Worm (Caenorhabditis elegans): ENCODE results near the gene C34F11.1.

C34F11.1 gene

DNA sequence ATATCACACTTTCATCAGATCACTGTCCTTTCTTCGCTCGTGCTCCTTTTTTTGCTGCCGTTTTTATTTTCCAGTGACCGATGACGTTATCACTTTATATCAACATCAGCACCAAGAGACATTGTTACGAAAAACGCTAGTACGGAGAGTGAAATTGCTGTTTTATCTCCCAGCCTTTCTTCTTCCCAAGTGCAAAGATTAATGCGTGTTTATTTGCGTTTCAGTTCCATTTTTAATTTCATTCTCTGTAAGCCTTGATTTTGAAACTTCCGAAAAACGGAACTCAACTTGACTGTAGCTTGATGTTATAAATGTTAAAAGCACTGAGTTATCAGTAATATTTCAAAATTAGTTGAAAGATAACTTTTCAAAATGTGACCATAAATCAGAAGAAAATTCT lies 25.9 kb upstream of the C34F11.1 start:
- TF ChIP-seq dpl-1 (GFP tag; optimal IDR thresholded peaks at IDR 0.05) (no peak), unc-98 (GFP tag; IDR thresholded peaks at IDR 0.05) (no peak), elt-2 (tag; optimal IDR thresholded peaks at IDR 0.05) (peak; percentile 88), lin-14 (GFP tag; optimal IDR thresholded peaks at IDR 0.05) (no peak), C34B4.2 (tag; optimal IDR thresholded peaks at IDR 0.05) (no peak)

ce11 chrII:5187469-5187868 lies 25.3 kb upstream of the C34F11.1 start, which contains the start of gene crh-2:
Gene crh-2 (minus strand): TSS chrII:5187569.
- TF ChIP-seq ets-5 (GFP tag; IDR thresholded peaks at IDR 0.05) (no peak), nhr-90 (tag; optimal IDR thresholded peaks at IDR 0.05; ENCODE audit: poor library complexity) (no peak), sox-4 (tag; optimal IDR thresholded peaks at IDR 0.05) (no peak), alr-1 (tag; optimal IDR thresholded peaks at IDR 0.05; ENCODE audit: borderline replicate concordance) (no peak), unc-98 (GFP tag; IDR thresholded peaks at IDR 0.05) (no peak), F16B12.6 (tag; optimal IDR thresholded peaks at IDR 0.05) (no peak), pqm-1 (tag; optimal IDR thresholded peaks at IDR 0.05) (no peak), aly-2 (tag; optimal IDR thresholded peaks at IDR 0.05) (no peak)

ce11 chrII:5187934-5188333 lies 24.8 kb upstream of the C34F11.1 start:
- no peak for TF ChIP-seq hpl-2 (GFP tag; optimal IDR thresholded peaks at IDR 0.05)
- TF ChIP-seq lin-15B (tag; optimal IDR thresholded peaks at IDR 0.05), result no peak
- TF ChIP-seq nhr-77 (tag; optimal IDR thresholded peaks at IDR 0.05), result no peak
- TF ChIP-seq ceh-90 (tag; optimal IDR thresholded peaks at IDR 0.05), result no peak
- no peak for TF ChIP-seq mef-2 (tag; optimal IDR thresholded peaks at IDR 0.05)
- TF ChIP-seq F16B12.6 (tag; optimal IDR thresholded peaks at IDR 0.05), result no peak
- TF ChIP-seq sup-37 (GFP tag; optimal IDR thresholded peaks at IDR 0.05), result no peak

DNA sequence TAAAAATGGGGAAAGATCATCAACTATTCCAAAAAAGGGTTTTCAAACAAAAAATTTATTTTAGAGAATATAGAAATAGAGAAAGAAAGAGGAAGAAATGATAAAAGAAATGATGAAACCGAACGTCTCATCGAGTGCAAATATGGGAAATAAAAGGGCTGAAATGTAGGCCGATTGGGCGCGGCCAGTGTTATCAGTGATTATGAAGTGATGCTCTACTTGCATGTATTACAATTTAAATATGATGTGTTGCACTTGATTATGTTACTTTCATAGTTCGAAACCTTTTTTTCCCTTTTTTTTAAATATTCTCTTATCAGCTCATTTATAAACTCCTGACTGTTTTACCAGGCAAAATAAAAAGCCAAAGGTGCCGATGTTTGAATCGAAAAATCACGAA lies 21.0 kb upstream of the C34F11.1 start:
- no peak for TF ChIP-seq nhr-11 (tag; optimal IDR thresholded peaks at IDR 0.05)
- no peak for TF ChIP-seq sup-37 (GFP tag; optimal IDR thresholded peaks at IDR 0.05)
- TF ChIP-seq mab-9 (GFP tag; IDR thresholded peaks at IDR 0.05), result no peak
- TF ChIP-seq snpc-4 (tag; optimal IDR thresholded peaks at IDR 0.05), result no peak
- TF ChIP-seq efl-1 (optimal IDR thresholded peaks at IDR 0.05), result no peak
- peak in 1 of 2 experiments; percentile 70 for TF ChIP-seq efl-1 (GFP tag; optimal IDR thresholded peaks at IDR 0.05 in 1 of 2)
- no peak for TF ChIP-seq hpl-2 (GFP tag; optimal IDR thresholded peaks at IDR 0.05)
- no peak for TF ChIP-seq lin-15B (tag; optimal IDR thresholded peaks at IDR 0.05)
- no peak for TF ChIP-seq mef-2 (tag; optimal IDR thresholded peaks at IDR 0.05)
- TF ChIP-seq ztf-4 (tag; optimal IDR thresholded peaks at IDR 0.05), result no peak
- no peak for TF ChIP-seq nhr-12 (tag; optimal IDR thresholded peaks at IDR 0.05)
- TF ChIP-seq alr-1 (tag; optimal IDR thresholded peaks at IDR 0.05; ENCODE audit: borderline replicate concordance), result no peak
- TF ChIP-seq unc-30 (tag; optimal IDR thresholded peaks at IDR 0.05), result no peak
- TF ChIP-seq lin-13 (GFP tag; optimal IDR thresholded peaks at IDR 0.05), result no peak
- TF ChIP-seq elt-2 (tag; optimal IDR thresholded peaks at IDR 0.05), result peak; percentile 96
- no peak for TF ChIP-seq unc-62 (GFP tag; optimal IDR thresholded peaks at IDR 0.05)
- TF ChIP-seq lsy-2 (tag; optimal IDR thresholded peaks at IDR 0.05), result no peak
- peak in 1 of 2 experiments; percentile 22 for TF ChIP-seq lin-35 (GFP tag; optimal IDR thresholded peaks at IDR 0.05)
- TF ChIP-seq jun-1 (tag; optimal IDR thresholded peaks at IDR 0.05), result peak; percentile 25
- TF ChIP-seq snu-23 (GFP tag; optimal IDR thresholded peaks at IDR 0.05), result no peak
- TF ChIP-seq nhr-237 (tag; optimal IDR thresholded peaks at IDR 0.05), result no peak
- no peak for TF ChIP-seq swsn-7 (tag; optimal IDR thresholded peaks at IDR 0.05)
- no peak for TF ChIP-seq xbp-1 (tag; optimal IDR thresholded peaks at IDR 0.05)
- TF ChIP-seq C16A3.4 (tag; optimal IDR thresholded peaks at IDR 0.05), result no peak

DNA sequence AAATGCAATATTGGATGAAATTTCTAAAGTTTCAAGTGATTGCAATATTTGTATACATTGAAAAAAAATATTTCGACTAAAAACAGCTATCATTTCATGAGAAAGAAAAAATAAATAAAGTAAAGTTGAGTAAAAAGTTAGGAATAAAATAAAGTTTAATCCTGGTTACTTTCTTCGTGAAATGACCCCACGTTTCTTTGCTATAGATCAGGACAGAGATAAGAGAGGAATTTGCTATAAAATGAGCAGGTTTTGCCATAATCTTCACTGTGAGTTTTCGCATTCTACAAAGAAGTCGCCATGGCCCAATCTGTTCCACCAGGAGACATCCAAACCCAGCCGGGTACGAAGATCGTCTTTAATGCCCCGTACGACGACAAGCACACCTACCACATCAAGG lies 18.7 kb upstream of the C34F11.1 start, which contains the start of gene msp-49:
Gene msp-49 (plus strand): TSS at position 301 of the 400 bp plus-strand sequence.
- no peak for TF ChIP-seq hpl-2 (GFP tag; optimal IDR thresholded peaks at IDR 0.05)
- TF ChIP-seq pax-3 (tag; optimal IDR thresholded peaks at IDR 0.05), result no peak
- TF ChIP-seq isw-1 (GFP tag; IDR thresholded peaks at IDR 0.05), result no peak
- TF ChIP-seq zip-4 (GFP tag; optimal IDR thresholded peaks at IDR 0.05), result no peak
- no peak for TF ChIP-seq mef-2 (tag; optimal IDR thresholded peaks at IDR 0.05)
- no peak for TF ChIP-seq fkh-4 (tag; optimal IDR thresholded peaks at IDR 0.05; ENCODE audit: borderline replicate concordance)
- no peak for TF ChIP-seq elt-2 (tag; optimal IDR thresholded peaks at IDR 0.05)
- no peak for TF ChIP-seq hlh-17 (GFP tag; optimal IDR thresholded peaks at IDR 0.05; ENCODE audit: borderline replicate concordance)
- no peak for TF ChIP-seq ceh-8 (GFP tag; optimal IDR thresholded peaks at IDR 0.05)
- TF ChIP-seq nhr-237 (tag; optimal IDR thresholded peaks at IDR 0.05), result no peak
